Worm (Caenorhabditis elegans) whole organism, late embryonic: ENCODE results near the gene nhr-88.

Source experiments
- Y22D7AL.16 ChIP-seq: sonication (generic microtip); optimal IDR thresholded peaks from 2 replicates; lab custom pipeline; 2016; ENCODE audit warnings: missing genetic modification characterization, missing compliant biosample characterization
- dmd-4 ChIP-seq: sonication (generic microtip); optimal IDR thresholded peaks from 2 replicates; lab custom pipeline; 2016; ENCODE audit warnings: borderline replicate concordance, missing genetic modification characterization, missing compliant biosample characterization

- no peak for TF ChIP-seq dmd-4 (tag; lab: Kevin White, UChicago)
- no peak for TF ChIP-seq Y22D7AL.16
These were observed 25.8 kb downstream of the nhr-88 start, which contains the start of gene lido-10 for ce11 chrII:3002211-3002610.
